Comparison of ENCODE assay signal across 1 fruit fly cellular context in the genomic region with DNA sequence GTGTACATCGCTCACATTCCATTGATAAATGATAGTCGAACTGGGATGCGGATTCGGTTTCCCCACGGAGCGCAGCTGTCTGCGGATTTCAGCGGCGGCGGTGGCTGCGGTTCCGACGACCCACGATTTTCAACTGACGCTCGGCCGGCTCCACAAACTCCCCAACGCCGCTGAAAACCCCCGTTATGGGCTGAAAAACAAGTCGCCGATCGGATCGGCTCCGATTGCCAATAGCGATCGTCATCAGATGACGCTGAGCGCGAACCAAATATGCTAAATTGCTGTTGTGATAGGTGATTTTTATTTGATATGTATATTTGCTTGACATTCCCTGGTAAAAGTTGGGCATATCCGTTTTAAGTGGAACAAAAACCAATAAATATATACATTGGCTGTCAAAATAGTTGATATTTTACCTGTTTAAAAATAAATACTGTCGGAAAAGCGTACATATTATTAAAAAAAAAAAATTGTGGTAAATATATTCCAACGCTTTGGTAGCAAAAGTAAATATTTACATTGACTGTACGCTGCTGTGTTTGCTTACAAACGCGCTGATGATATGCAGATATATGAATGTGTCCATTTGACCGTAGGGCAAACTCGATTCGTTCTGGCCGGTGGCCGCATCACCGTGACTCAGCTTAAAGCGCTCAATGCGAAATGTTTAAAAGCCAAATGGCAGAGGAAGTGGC.
TF ChIP-seq lines count a peak whose summit lies in the region.

No protein-coding gene starts in this region.

TF ChIP-seq in whole organism, embryonic, 481 proteins besides CTCF, POLR2A, EP300 and RAD21 (continued from another document and continues in another):
- TF ChIP-seq CG2120 (GFP tag; optimal IDR thresholded peaks at IDR 0.05; lab: Kevin White, UChicago) (peak; percentile 91), CG4617 (GFP tag; optimal IDR thresholded peaks at IDR 0.05; lab: Kevin White, UChicago; ENCODE audit: borderline replicate concordance) (no peak), CG2129 (GFP tag; IDR thresholded peaks at IDR 0.05; lab: Robert Waterston, UW; ENCODE audit: partially characterized antibody) (no peak), CG2202 (tag; optimal IDR thresholded peaks at IDR 0.05; lab: Kevin White, UChicago) (no peak), gce (GFP tag; IDR thresholded peaks at IDR 0.05; lab: Robert Waterston, UW) (no peak), sd (tag; optimal IDR thresholded peaks at IDR 0.05; lab: Kevin White, UChicago) (peak; percentile 57), CG9215 (GFP tag; IDR thresholded peaks at IDR 0.05; lab: Robert Waterston, UW) (peak; percentile 76), CG7963 (GFP tag; IDR thresholded peaks at IDR 0.05; lab: Robert Waterston, UW; ENCODE audit: partially characterized antibody) (no peak), CG12299 (tag; optimal IDR thresholded peaks at IDR 0.05; lab: Kevin White, UChicago) (no peak), CG31224 (GFP tag; IDR thresholded peaks at IDR 0.05; lab: Robert Waterston, UW) (peak; percentile 38; the same call in 1 of the 2 replicates), z (GFP tag; IDR thresholded peaks at IDR 0.05; lab: Robert Waterston, UW) (no peak), CG6272 (GFP tag; IDR thresholded peaks at IDR 0.05; lab: Robert Waterston, UW) (no peak; the same call in 1 of the 2 replicates), mld (GFP tag; IDR thresholded peaks at IDR 0.05; lab: Robert Waterston, UW; ENCODE audit: partially characterized antibody) (no peak), jing (GFP tag; optimal IDR thresholded peaks at IDR 0.05; lab: Kevin White, UChicago) (no peak), slou (GFP tag; optimal IDR thresholded peaks at IDR 0.05; lab: Kevin White, UChicago) (peak; percentile 38), Hsf (GFP tag; optimal IDR thresholded peaks at IDR 0.05; lab: Kevin White, UChicago) (peak; percentile 53), dm (GFP tag; optimal IDR thresholded peaks at IDR 0.05; lab: Kevin White, UChicago) (no peak), lov (optimal IDR thresholded peaks at IDR 0.05; lab: Kevin White, UChicago) (no peak), lov (GFP tag; IDR thresholded peaks at IDR 0.05; lab: Robert Waterston, UW) (no peak), Hr39 (optimal IDR thresholded peaks at IDR 0.05; lab: Kevin White, UChicago) (no peak), knrl (GFP tag; IDR thresholded peaks at IDR 0.05; lab: Robert Waterston, UW; ENCODE audit: partially characterized antibody) (no peak), D19A (tag; optimal IDR thresholded peaks at IDR 0.05; lab: Kevin White, UChicago) (peak; percentile 15), CG12071 (GFP tag; optimal IDR thresholded peaks at IDR 0.05; lab: Kevin White, UChicago) (peak; percentile 22), Mrtf (GFP tag; IDR thresholded peaks at IDR 0.05; lab: Robert Waterston, UW) (0 out of 3 replicates have a peak, but pooled peaks have one; percentile 29), sqz (GFP tag; optimal IDR thresholded peaks at IDR 0.05; lab: Kevin White, UChicago) (no peak), Dek (tag; optimal IDR thresholded peaks at IDR 0.05; lab: Kevin White, UChicago) (peak; percentile 68), grau (tag; optimal IDR thresholded peaks at IDR 0.05; lab: Kevin White, UChicago) (peak; percentile 67), CG31388 (GFP tag; optimal IDR thresholded peaks at IDR 0.05; lab: Kevin White, UChicago) (no peak), CG12769 (tag; optimal IDR thresholded peaks at IDR 0.05; lab: Kevin White, UChicago) (peak; percentile 49), Ptx1 (GFP tag; IDR thresholded peaks at IDR 0.05; lab: Robert Waterston, UW) (peak; percentile 74), org-1 (GFP tag; optimal IDR thresholded peaks at IDR 0.05; lab: Kevin White, UChicago) (peak; percentile 48), Ssrp (tag; optimal IDR thresholded peaks at IDR 0.05; lab: Kevin White, UChicago) (peak; percentile 20), CG14441 (GFP tag; IDR thresholded peaks at IDR 0.05; lab: Robert Waterston, UW) (peak; percentile 71), Elba2 (GFP tag; optimal IDR thresholded peaks at IDR 0.05; lab: Kevin White, UChicago) (no peak), slp2 (GFP tag; optimal IDR thresholded peaks at IDR 0.05; lab: Kevin White, UChicago) (peak; percentile 34), CG17568 (GFP tag; optimal IDR thresholded peaks at IDR 0.05; lab: Kevin White, UChicago) (no peak), CG18764 (GFP tag; optimal IDR thresholded peaks at IDR 0.05; lab: Kevin White, UChicago) (peak; percentile 18), CG3847 (GFP tag; IDR thresholded peaks at IDR 0.05; lab: Robert Waterston, UW) (peak; percentile 70), CG9727 (GFP tag; optimal IDR thresholded peaks at IDR 0.05; lab: Kevin White, UChicago) (peak; percentile 68), CG1024 (GFP tag; IDR thresholded peaks at IDR 0.05; lab: Robert Waterston, UW) (no peak), phol (tag; optimal IDR thresholded peaks at IDR 0.05; lab: Kevin White, UChicago) (peak; percentile 43), sisA (GFP tag; IDR thresholded peaks at IDR 0.05; lab: Robert Waterston, UW) (0 out of 2 replicates have a peak, but pooled peaks have one; percentile 29), gem (tag; optimal IDR thresholded peaks at IDR 0.05; lab: Kevin White, UChicago) (peak; percentile 84), Sox100B (GFP tag; optimal IDR thresholded peaks at IDR 0.05; lab: Kevin White, UChicago) (peak; percentile 67), Camta (GFP tag; optimal IDR thresholded peaks at IDR 0.05; lab: Kevin White, UChicago) (peak; percentile 33), CG10366 (GFP tag; IDR thresholded peaks at IDR 0.05; lab: Robert Waterston, UW) (peak; percentile 44), GATAe (GFP tag; conservative IDR thresholded peaks at IDR 0.05; lab: Robert Waterston, UW) (no peak; the same call in 1 of the 2 replicates), CG12219 (GFP tag; optimal IDR thresholded peaks at IDR 0.05; lab: Kevin White, UChicago) (peak; percentile 29), dysf (GFP tag; IDR thresholded peaks at IDR 0.05; lab: Robert Waterston, UW) (peak; percentile 77), CG14667 (GFP tag; IDR thresholded peaks at IDR 0.05; lab: Robert Waterston, UW) (peak; percentile 44), CG34422 (GFP tag; IDR thresholded peaks at IDR 0.05; lab: Robert Waterston, UW) (no peak; the same call in 2 of the 3 replicates), CG32532 (GFP tag; IDR thresholded peaks at IDR 0.05; lab: Robert Waterston, UW) (peak; percentile 76), Kr (GFP tag; optimal IDR thresholded peaks at IDR 0.05; lab: Kevin White, UChicago) (no peak), inv (GFP tag; IDR thresholded peaks at IDR 0.05; lab: Robert Waterston, UW; ENCODE audit: partially characterized antibody) (no peak), abd-A (tag; optimal IDR thresholded peaks at IDR 0.05; lab: Kevin White, UChicago) (no peak), scrt (GFP tag; optimal IDR thresholded peaks at IDR 0.05; lab: Kevin White, UChicago) (peak; percentile 28), CG17802 (tag; optimal IDR thresholded peaks at IDR 0.05; lab: Kevin White, UChicago) (no peak), CG7357 (GFP tag; IDR thresholded peaks at IDR 0.05; lab: Robert Waterston, UW) (no peak), CG16779 (GFP tag; IDR thresholded peaks at IDR 0.05; lab: Robert Waterston, UW) (no peak), toy (GFP tag; IDR thresholded peaks at IDR 0.05; lab: Robert Waterston, UW) (0 out of 2 replicates have a peak, but pooled peaks have one; percentile 25), CG34224 (GFP tag; IDR thresholded peaks at IDR 0.05; lab: Robert Waterston, UW; ENCODE audit: partially characterized antibody) (no peak), da (GFP tag; optimal IDR thresholded peaks at IDR 0.05; lab: Kevin White, UChicago) (no peak), CG6765 (GFP tag; optimal IDR thresholded peaks at IDR 0.05; lab: Kevin White, UChicago) (peak; percentile 33), NK7.1 (GFP tag; optimal IDR thresholded peaks at IDR 0.05; lab: Kevin White, UChicago) (peak; percentile 3), Hr78 (GFP tag; optimal IDR thresholded peaks at IDR 0.05; lab: Kevin White, UChicago) (peak in 1 of 2 experiments; percentile 12), CG1233 (GFP tag; optimal IDR thresholded peaks at IDR 0.05; lab: Kevin White, UChicago) (peak; percentile 41), chif (GFP tag; optimal IDR thresholded peaks at IDR 0.05; lab: Kevin White, UChicago) (no peak), Side (GFP tag; optimal IDR thresholded peaks at IDR 0.05; lab: Kevin White, UChicago) (no peak), ro (GFP tag; IDR thresholded peaks at IDR 0.05; lab: Robert Waterston, UW) (0 out of 2 replicates have a peak, but pooled peaks have one; percentile 26), Hmx (GFP tag; optimal IDR thresholded peaks at IDR 0.05; lab: Kevin White, UChicago) (peak; percentile 40), CG12104 (GFP tag; optimal IDR thresholded peaks at IDR 0.05; lab: Kevin White, UChicago) (peak; percentile 34), vvl (GFP tag; IDR thresholded peaks at IDR 0.05; lab: Robert Waterston, UW) (0 out of 2 replicates have a peak, but pooled peaks have one; percentile 31), run (tag; optimal IDR thresholded peaks at IDR 0.05; lab: Kevin White, UChicago) (no peak), CG30020 (tag; optimal IDR thresholded peaks at IDR 0.05; lab: Kevin White, UChicago) (no peak), CG17385 (GFP tag; optimal IDR thresholded peaks at IDR 0.05; lab: Kevin White, UChicago) (peak; percentile 13), CG16863 (GFP tag; optimal IDR thresholded peaks at IDR 0.05; lab: Kevin White, UChicago) (peak; percentile 3), gro (GFP tag; optimal IDR thresholded peaks at IDR 0.05; lab: Kevin White, UChicago) (peak; percentile 76), danr (GFP tag; IDR thresholded peaks at IDR 0.05; lab: Robert Waterston, UW) (peak; percentile 64; the same call in 1 of the 2 replicates), CG7839 (tag; optimal IDR thresholded peaks at IDR 0.05; lab: Kevin White, UChicago) (peak; percentile 77), Dbx (GFP tag; IDR thresholded peaks at IDR 0.05; lab: Robert Waterston, UW) (peak; percentile 81; the same call in 2 of the 3 replicates), Vsx1 (GFP tag; optimal IDR thresholded peaks at IDR 0.05; lab: Kevin White, UChicago) (peak; percentile 46), HLH54F (GFP tag; optimal IDR thresholded peaks at IDR 0.05; lab: Kevin White, UChicago) (peak; percentile 74), CG6813 (GFP tag; optimal IDR thresholded peaks at IDR 0.05; lab: Kevin White, UChicago) (no peak), BtbVII (GFP tag; optimal IDR thresholded peaks at IDR 0.05; lab: Kevin White, UChicago) (peak; percentile 22), dmrt99B (tag; optimal IDR thresholded peaks at IDR 0.05; lab: Kevin White, UChicago) (peak; percentile 74), Trl (optimal IDR thresholded peaks at IDR 0.05; lab: Kevin White, UChicago) (no peak), Trl (GFP tag; optimal IDR thresholded peaks at IDR 0.05; lab: Kevin White, UChicago) (no peak), CG7745 (tag; optimal IDR thresholded peaks at IDR 0.05; lab: Kevin White, UChicago) (no peak), CG17912 (GFP tag; optimal IDR thresholded peaks at IDR 0.05; lab: Kevin White, UChicago) (no peak), CG8924 (tag; optimal IDR thresholded peaks at IDR 0.05; lab: Kevin White, UChicago) (peak; percentile 46), CG3726 (GFP tag; IDR thresholded peaks at IDR 0.05; lab: Robert Waterston, UW) (no peak), CG11085 (GFP tag; IDR thresholded peaks at IDR 0.05; lab: Robert Waterston, UW) (no peak), CG13775 (GFP tag; optimal IDR thresholded peaks at IDR 0.05; lab: Kevin White, UChicago) (peak; percentile 58), Neu2 (GFP tag; optimal IDR thresholded peaks at IDR 0.05; lab: Kevin White, UChicago; ENCODE audit: borderline replicate concordance) (no peak), sug (tag; optimal IDR thresholded peaks at IDR 0.05; lab: Kevin White, UChicago) (peak; percentile 43), fd3F (GFP tag; optimal IDR thresholded peaks at IDR 0.05; lab: Kevin White, UChicago) (peak; percentile 66), HmgZ (tag; optimal IDR thresholded peaks at IDR 0.05; lab: Kevin White, UChicago) (peak; percentile 51), caup (GFP tag; optimal IDR thresholded peaks at IDR 0.05; lab: Kevin White, UChicago; ENCODE audit: severe bottlenecking) (peak; percentile 66), CG9797 (GFP tag; optimal IDR thresholded peaks at IDR 0.05; lab: Kevin White, UChicago) (no peak), unpg (GFP tag; optimal IDR thresholded peaks at IDR 0.05; lab: Kevin White, UChicago) (peak; percentile 68), CG15696 (tag; optimal IDR thresholded peaks at IDR 0.05; lab: Kevin White, UChicago) (no peak), CG13123 (GFP tag; optimal IDR thresholded peaks at IDR 0.05; lab: Kevin White, UChicago) (no peak), hth (optimal IDR thresholded peaks at IDR 0.05; lab: Kevin White, UChicago) (no peak), CG14965 (GFP tag; optimal IDR thresholded peaks at IDR 0.05; lab: Kevin White, UChicago; ENCODE audit: borderline replicate concordance) (no peak), YL-1 (GFP tag; optimal IDR thresholded peaks at IDR 0.05; lab: Kevin White, UChicago) (no peak), CG11504 (tag; optimal IDR thresholded peaks at IDR 0.05; lab: Kevin White, UChicago) (peak; percentile 76), CG4404 (GFP tag; IDR thresholded peaks at IDR 0.05; lab: Robert Waterston, UW) (peak; percentile 46), Mad (GFP tag; optimal IDR thresholded peaks at IDR 0.05; lab: Kevin White, UChicago) (peak; percentile 1), Rfx (GFP tag; IDR thresholded peaks at IDR 0.05; lab: Robert Waterston, UW) (peak; percentile 83), Gug (GFP tag; IDR thresholded peaks at IDR 0.05; lab: Robert Waterston, UW) (peak; percentile 53; the same call in 2 of the 4 replicates), Bteb2 (GFP tag; optimal IDR thresholded peaks at IDR 0.05; lab: Kevin White, UChicago) (no peak), Aef1 (GFP tag; IDR thresholded peaks at IDR 0.05; lab: Robert Waterston, UW) (peak; percentile 48; the same call in 1 of the 3 replicates), Dip3 (GFP tag; optimal IDR thresholded peaks at IDR 0.05; lab: Kevin White, UChicago) (peak; percentile 72), Atf-2 (GFP tag; optimal IDR thresholded peaks at IDR 0.05; lab: Kevin White, UChicago) (peak; percentile 7), Atf3 (GFP tag; optimal IDR thresholded peaks at IDR 0.05; lab: Kevin White, UChicago) (peak; percentile 3), CG12659 (GFP tag; optimal IDR thresholded peaks at IDR 0.05; lab: Kevin White, UChicago) (peak; percentile 66), MTF-1 (GFP tag; optimal IDR thresholded peaks at IDR 0.05; lab: Kevin White, UChicago; ENCODE audit: borderline replicate concordance) (no peak), CG14860 (GFP tag; IDR thresholded peaks at IDR 0.05; lab: Robert Waterston, UW; ENCODE audit: partially characterized antibody) (no peak), CG11723 (GFP tag; optimal IDR thresholded peaks at IDR 0.05; lab: Kevin White, UChicago) (no peak), vfl (GFP tag; optimal IDR thresholded peaks at IDR 0.05; lab: Kevin White, UChicago) (peak; percentile 12), zen (tag; optimal IDR thresholded peaks at IDR 0.05; lab: Kevin White, UChicago) (no peak)
